Fruit fly (Drosophila melanogaster) whole organism, embryonic: Measurements from ENCODE around the gene CG6023.

ENCODE experiments used
- ATbp ChIP-seq: fragments of 200-800 bp; sonication (Bioruptor generic); optimal IDR thresholded peaks from 2 replicates; lab custom pipeline; 2017; ENCODE audit warnings: missing biosample characterization, mild to moderate bottlenecking, missing genetic modification characterization, missing genetic modification reagents
- CG10321 ChIP-seq: fragments of 200-800 bp; sonication (Bioruptor generic); IDR thresholded peaks from 2 replicates; pipeline ENCODE4 v1.3.6; 2022; ENCODE audit warnings: missing biosample characterization, missing genetic modification characterization
- CG10654 ChIP-seq: fragments of 200-800 bp; sonication (Bioruptor generic); optimal IDR thresholded peaks from 2 replicates; lab custom pipeline; 2016; ENCODE audit warnings: missing biosample characterization, missing genetic modification characterization
- CG11398 ChIP-seq: fragments of 200-800 bp; sonication (Bioruptor generic); optimal IDR thresholded peaks from 2 replicates; lab custom pipeline; 2016; ENCODE audit warnings: missing biosample characterization, missing genetic modification characterization
- CG12104 ChIP-seq: fragments of 200-800 bp; sonication (Bioruptor generic); optimal IDR thresholded peaks from 3 replicates; lab custom pipeline; 2016; ENCODE audit warnings: missing biosample characterization, missing genetic modification characterization
- CG12155 ChIP-seq: fragments of 200-800 bp; sonication (Bioruptor generic); optimal IDR thresholded peaks from 3 replicates; lab custom pipeline; 2016; ENCODE audit warnings: missing biosample characterization, missing genetic modification characterization
- CG14860 ChIP-seq: fragments of 200-800 bp; sonication (Bioruptor generic); IDR thresholded peaks from 3 replicates; pipeline ENCODE4 v1.3.6; 2022; ENCODE audit warnings: missing biosample characterization, missing genetic modification characterization; ENCODE audit not compliant: partially characterized antibody
- CG15479 ChIP-seq: fragments of 200-800 bp; sonication (Bioruptor generic); optimal IDR thresholded peaks from 3 replicates; lab custom pipeline; 2019; ENCODE audit warnings: missing biosample characterization, mild to moderate bottlenecking, missing genetic modification characterization, moderate library complexity
- CG16813 ChIP-seq: fragments of 200-800 bp; sonication (Bioruptor generic); IDR thresholded peaks from 3 replicates; pipeline ENCODE4 v1.3.6; 2022; ENCODE audit warnings: missing biosample characterization, missing genetic modification characterization; ENCODE audit not compliant: partially characterized antibody
- CG17186 ChIP-seq: fragments of 200-800 bp; sonication (Bioruptor generic); optimal IDR thresholded peaks from 3 replicates; lab custom pipeline; 2017; ENCODE audit warnings: missing biosample characterization, missing genetic modification reagents, missing genetic modification characterization
- CG1832 ChIP-seq: fragments of 200-800 bp; sonication (Bioruptor generic); optimal IDR thresholded peaks from 2 replicates; lab custom pipeline; 2017; ENCODE audit warnings: missing biosample characterization, mild to moderate bottlenecking, missing genetic modification characterization, inconsistent platforms
- CG31388 ChIP-seq: fragments of 200-800 bp; sonication (Bioruptor generic); optimal IDR thresholded peaks from 2 replicates; lab custom pipeline; 2016; ENCODE audit warnings: missing biosample characterization, missing genetic modification characterization
- CG31441 ChIP-seq: fragments of 200-800 bp; sonication (Bioruptor generic); IDR thresholded peaks from 2 replicates; pipeline ENCODE4 v1.3.6; 2022; ENCODE audit warnings: missing biosample characterization, missing genetic modification characterization
- CG3726 ChIP-seq: fragments of 200-800 bp; sonication (Bioruptor generic); IDR thresholded peaks from 3 replicates; pipeline ENCODE4, ENCODE4 v1.3.6; 2022; ENCODE audit warnings: missing biosample characterization, missing genetic modification characterization
- CG4854 ChIP-seq: fragments of 200-800 bp; sonication (Bioruptor generic); optimal IDR thresholded peaks from 2 replicates; lab custom pipeline; 2016; ENCODE audit warnings: missing biosample characterization, missing genetic modification characterization, inconsistent platforms
- CG6175 ChIP-seq: fragments of 200-800 bp; sonication (Bioruptor generic); IDR thresholded peaks from 3 replicates; pipeline ENCODE4 v1.3.6; 2022; ENCODE audit warnings: missing biosample characterization, missing genetic modification characterization
- CG7372 ChIP-seq: fragments of 200-800 bp; sonication (Bioruptor generic); IDR thresholded peaks from 2 replicates; pipeline ENCODE4 v1.3.6; 2022; ENCODE audit warnings: missing biosample characterization, missing genetic modification characterization
- CrebB ChIP-seq: fragments of 200-800 bp; sonication (Bioruptor generic); optimal IDR thresholded peaks from 3 replicates; lab custom pipeline; 2018; ENCODE audit warnings: missing biosample characterization, mild to moderate bottlenecking, missing genetic modification characterization
- D ChIP-seq, 2 experiments: fragments of 200-800 bp in 1 of 2; fragments of >200 bp in 1 of 2; sonication (Bioruptor generic) in 1 of 2; optimal IDR thresholded peaks; 2 replicates in 1 of 2; 3 replicates in 1 of 2; lab custom pipeline; 2017; ENCODE audit warnings: mild to moderate bottlenecking in 1 of 2, missing biosample characterization in 1 of 2, missing genetic modification characterization in 1 of 2, missing genetic modification reagents in 1 of 2
- D19A ChIP-seq: fragments of 200-800 bp; optimal IDR thresholded peaks from 3 replicates; lab custom pipeline; 2019; ENCODE audit warnings: missing biosample characterization, mild to moderate bottlenecking, missing genetic modification characterization, moderate library complexity
- Deaf1 ChIP-seq: fragments of 200-800 bp; optimal IDR thresholded peaks from 3 replicates; lab custom pipeline; 2019; ENCODE audit warnings: missing biosample characterization, mild to moderate bottlenecking, missing genetic modification characterization, moderate library complexity
- Doc3 ChIP-seq: fragments of 200-800 bp; sonication (Bioruptor generic); IDR thresholded peaks from 3 replicates; pipeline ENCODE4 v1.3.6; 2022; ENCODE audit warnings: missing biosample characterization, missing genetic modification characterization; ENCODE audit not compliant: partially characterized antibody
- Ets65A ChIP-seq: fragments of 200-800 bp; sonication (Bioruptor generic); peaks from one replicate; lab custom pipeline; 2016; ENCODE audit warnings: missing biosample characterization, missing genetic modification characterization
- Gug ChIP-seq: fragments of 200-800 bp; sonication (Bioruptor generic); IDR thresholded peaks from 4 replicates; pipeline ENCODE4 v1.3.6; 2022; ENCODE audit warnings: missing biosample characterization, missing genetic modification characterization
- HHEX ChIP-seq: fragments of 200-800 bp; sonication (Bioruptor generic); optimal IDR thresholded peaks from 3 replicates; lab custom pipeline; 2017; ENCODE audit warnings: missing biosample characterization, mild to moderate bottlenecking, missing genetic modification characterization, missing genetic modification reagents
- HmgZ ChIP-seq: fragments of 200-800 bp; sonication (Bioruptor generic); optimal IDR thresholded peaks from 2 replicates; lab custom pipeline; 2018; ENCODE audit warnings: missing biosample characterization, mild to moderate bottlenecking, missing genetic modification characterization
- Jarid2 ChIP-seq: fragments of 200-800 bp; sonication (Bioruptor generic); optimal IDR thresholded peaks from 3 replicates; lab custom pipeline; 2017; ENCODE audit warnings: mild to moderate bottlenecking, missing biosample characterization, missing genetic modification reagents, missing genetic modification characterization
- Kr ChIP-seq: fragments of 200-800 bp; sonication (Bioruptor generic); optimal IDR thresholded peaks from 2 replicates; lab custom pipeline; 2017; ENCODE audit warnings: missing biosample characterization, mild to moderate bottlenecking, missing genetic modification characterization
- Lhr ChIP-seq: fragments of 200-800 bp; sonication (Bioruptor generic); optimal IDR thresholded peaks from 3 replicates; lab custom pipeline; 2017; ENCODE audit warnings: mild to moderate bottlenecking, missing biosample characterization, missing genetic modification reagents, missing genetic modification characterization
- NFAT ChIP-seq: fragments of 200-800 bp; sonication (Bioruptor generic); IDR thresholded peaks from 2 replicates; pipeline ENCODE4 v1.3.6; 2022; ENCODE audit warnings: missing biosample characterization, missing genetic modification characterization
- Nf-YC ChIP-seq: fragments of 200-800 bp; optimal IDR thresholded peaks from 3 replicates; lab custom pipeline; 2019; ENCODE audit warnings: missing biosample characterization, mild to moderate bottlenecking, missing genetic modification characterization, moderate library complexity
- Pdp1 ChIP-seq, 2 experiments: fragments of 200-800 bp; sonication (Bioruptor generic); optimal IDR thresholded peaks; 3 replicates each; lab custom pipeline; 2016; ENCODE audit warnings: missing biosample characterization in 2 of 2, missing genetic modification characterization in 2 of 2, mild to moderate bottlenecking in 1 of 2, moderate library complexity in 1 of 2
- Rfx ChIP-seq: fragments of 200-800 bp; sonication (Bioruptor generic); IDR thresholded peaks from 2 replicates; pipeline ENCODE4 v1.3.6; 2022; ENCODE audit warnings: missing biosample characterization, missing genetic modification characterization
- cad ChIP-seq: fragments of >200 bp; optimal IDR thresholded peaks from 2 replicates; lab custom pipeline; 2017; ENCODE audit warnings: missing biosample characterization, missing genetic modification characterization
- en ChIP-seq: fragments of 200-800 bp; sonication (Bioruptor generic); optimal IDR thresholded peaks from 2 replicates; lab custom pipeline; 2016; ENCODE audit warnings: missing biosample characterization, missing genetic modification characterization
- eve ChIP-seq, 2 experiments: fragments of >200 bp; optimal IDR thresholded peaks; 2 replicates each; lab custom pipeline; 2017; ENCODE audit warnings: missing biosample characterization in 2 of 2, missing genetic modification characterization in 2 of 2
- fd3F ChIP-seq: fragments of 200-800 bp; sonication (Bioruptor generic); optimal IDR thresholded peaks from 2 replicates; lab custom pipeline; 2018; ENCODE audit warnings: missing biosample characterization, mild to moderate bottlenecking, missing genetic modification characterization, moderate library complexity
- gsb ChIP-seq: fragments of 200-800 bp; sonication (Bioruptor generic); IDR thresholded peaks from 2 replicates; pipeline ENCODE4 v1.3.6; 2022; ENCODE audit warnings: missing biosample characterization, missing genetic modification characterization
- ham ChIP-seq: fragments of 200-800 bp; sonication (Bioruptor generic); IDR thresholded peaks from 2 replicates; pipeline ENCODE4 v1.3.6; 2022; ENCODE audit warnings: missing biosample characterization, missing genetic modification characterization
- kay ChIP-seq: fragments of 200-800 bp; sonication (Bioruptor generic); optimal IDR thresholded peaks from 2 replicates; lab custom pipeline; 2016; ENCODE audit warnings: missing biosample characterization, missing genetic modification characterization
- kni ChIP-seq: fragments of 200-800 bp; sonication (Bioruptor generic); optimal IDR thresholded peaks from 3 replicates; lab custom pipeline; 2017; ENCODE audit warnings: mild to moderate bottlenecking, missing biosample characterization, missing genetic modification reagents, missing genetic modification characterization
- maf-S ChIP-seq: fragments of 200-800 bp; sonication (Bioruptor generic); optimal IDR thresholded peaks from 2 replicates; lab custom pipeline; 2016; ENCODE audit warnings: missing biosample characterization, missing genetic modification characterization
- slou ChIP-seq: fragments of 200-800 bp; sonication (Bioruptor generic); optimal IDR thresholded peaks from 3 replicates; lab custom pipeline; 2016; ENCODE audit warnings: missing biosample characterization, missing genetic modification characterization
- sr ChIP-seq: fragments of 200-800 bp; sonication (Bioruptor generic); IDR thresholded peaks from 3 replicates; pipeline ENCODE4 v1.3.6; 2022; ENCODE audit warnings: missing biosample characterization, missing genetic modification characterization
- tll ChIP-seq, 2 experiments: fragments of 200-800 bp in 1 of 2; fragments of >200 bp in 1 of 2; sonication (Bioruptor generic) in 1 of 2; optimal IDR thresholded peaks; 2 replicates each; lab custom pipeline; 2017 to 2019; ENCODE audit warnings: missing biosample characterization in 2 of 2, missing genetic modification characterization in 2 of 2, mild to moderate bottlenecking in 1 of 2, moderate library complexity in 1 of 2
- vvl ChIP-seq: fragments of 200-800 bp; sonication (Bioruptor generic); IDR thresholded peaks from 2 replicates; pipeline ENCODE4 v1.3.6; 2022; ENCODE audit warnings: missing biosample characterization, missing genetic modification characterization
- zen ChIP-seq: fragments of 200-800 bp; sonication (Bioruptor generic); optimal IDR thresholded peaks from 3 replicates; lab custom pipeline; 2018; ENCODE audit warnings: missing biosample characterization, mild to moderate bottlenecking, missing genetic modification characterization, moderate library complexity
- zf30C ChIP-seq: fragments of 200-800 bp; sonication (Bioruptor generic); optimal IDR thresholded peaks from 3 replicates; lab custom pipeline; 2018; ENCODE audit warnings: missing biosample characterization, mild to moderate bottlenecking, missing genetic modification characterization

The CG6023 gene

DNA sequence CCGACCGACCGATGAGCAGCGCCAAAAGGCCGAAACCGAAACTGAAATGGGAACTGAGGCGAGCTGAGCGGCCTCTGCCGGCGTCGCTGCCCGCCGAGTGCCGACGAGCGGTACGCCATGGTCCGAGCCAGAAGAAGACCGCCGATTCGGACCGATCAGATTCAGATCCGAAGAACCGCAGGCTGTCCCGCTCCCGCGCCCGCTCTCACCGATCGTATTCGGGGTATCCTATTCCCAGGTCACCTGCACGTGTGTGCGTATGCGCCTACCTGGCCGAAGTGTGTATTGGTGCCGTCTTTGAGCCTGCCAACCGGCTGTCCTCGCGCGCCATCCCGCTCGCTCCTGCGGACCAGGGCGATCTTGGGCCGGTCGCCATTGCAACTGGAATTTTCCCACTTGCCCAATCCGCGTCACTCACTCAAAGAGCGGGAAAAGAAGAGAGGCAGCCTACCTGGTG, 11.7 kb downstream of the CG6023 start, which contains the start of gene upd1 (continued):
- TF ChIP-seq Jarid2 (GFP tag; lab: Kevin White, UChicago): peak; percentile 38
- TF ChIP-seq Lhr (GFP tag; lab: Kevin White, UChicago): no peak
- TF ChIP-seq CG1832 (GFP tag; lab: Kevin White, UChicago): peak; percentile 71
- peak; percentile 70 for TF ChIP-seq CG10321 (GFP tag; lab: Robert Waterston, UW)
- no peak for TF ChIP-seq gsb (GFP tag; lab: Robert Waterston, UW)
- no peak for TF ChIP-seq HHEX
- TF ChIP-seq vvl: no peak
- TF ChIP-seq CG31441 (GFP tag; lab: Robert Waterston, UW): no peak
- no peak for TF ChIP-seq CG10654 (GFP tag; lab: Kevin White, UChicago)
- TF ChIP-seq D (optimal IDR thresholded peaks at IDR 0.05; lab: Kevin White, UChicago): peak; percentile 15
- TF ChIP-seq D (GFP tag; optimal IDR thresholded peaks at IDR 0.05; lab: Kevin White, UChicago): no peak
- no peak for TF ChIP-seq CG4854 (GFP tag; lab: Kevin White, UChicago)
- TF ChIP-seq CG31388: no peak
- no peak for TF ChIP-seq CG12155
- TF ChIP-seq kni (GFP tag; lab: Kevin White, UChicago): peak; percentile 59
- no peak for TF ChIP-seq ATbp (GFP tag; lab: Kevin White, UChicago)
- no peak for TF ChIP-seq en (GFP tag; lab: Kevin White, UChicago)
- no peak for TF ChIP-seq CG14860
- TF ChIP-seq Gug (GFP tag; lab: Robert Waterston, UW): no peak
- TF ChIP-seq slou: no peak
- peak; percentile 93 for TF ChIP-seq Nf-YC (tag; lab: Kevin White, UChicago)
- peak; percentile 91 for TF ChIP-seq Deaf1 (tag; lab: Kevin White, UChicago)
- TF ChIP-seq Kr (GFP tag; lab: Kevin White, UChicago): no peak
- no peak for TF ChIP-seq CG7372 (GFP tag; lab: Robert Waterston, UW)
- TF ChIP-seq Rfx: no peak
- TF ChIP-seq CG6175: no peak
- TF ChIP-seq kay (GFP tag; lab: Kevin White, UChicago): no peak
- TF ChIP-seq fd3F (GFP tag; lab: Kevin White, UChicago): no peak
- TF ChIP-seq Pdp1 (GFP tag; optimal IDR thresholded peaks at IDR 0.05; lab: Kevin White, UChicago): no peak

DNA sequence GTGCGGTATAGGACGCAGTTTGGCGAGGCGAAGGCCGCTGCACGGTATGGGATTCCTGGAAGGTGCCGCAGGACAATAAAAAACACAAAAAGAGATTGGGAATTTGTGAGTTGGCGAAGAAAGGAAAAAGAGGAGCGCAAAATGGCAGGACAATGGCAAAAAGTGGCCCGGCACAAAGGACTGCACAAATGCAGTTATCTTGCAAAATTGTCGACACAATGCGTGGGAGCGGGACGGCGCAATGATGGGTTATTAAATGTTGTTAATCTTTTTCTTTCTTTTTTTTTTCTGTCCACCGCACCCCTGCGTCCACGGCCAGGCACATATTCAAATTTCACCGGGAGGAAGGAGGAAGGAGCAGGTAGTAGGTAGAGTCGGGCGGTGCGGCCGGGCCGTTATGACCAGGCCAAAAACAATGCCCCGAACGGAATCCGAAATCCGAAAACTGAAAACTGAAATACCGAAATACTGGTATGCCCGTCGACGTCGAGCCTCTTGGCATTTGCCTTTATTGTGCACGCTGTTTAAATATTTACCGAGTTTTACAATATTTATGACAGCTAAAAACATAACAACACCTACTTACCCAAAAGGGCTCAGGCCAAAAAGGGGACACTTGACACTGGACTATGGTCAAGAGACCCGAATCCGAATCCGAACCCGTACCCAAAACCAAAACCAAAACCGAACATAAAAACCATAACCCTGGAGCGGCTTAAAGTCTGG, 17.2 kb downstream of the CG6023 start:
- TF ChIP-seq NFAT (GFP tag; lab: Robert Waterston, UW) (no peak), Doc3 (no peak), eve (GFP tag; optimal IDR thresholded peaks at IDR 0.05; lab: Kevin White, UChicago) (no peak), Ets65A (GFP tag; lab: Kevin White, UChicago) (peak; percentile 3), ham (GFP tag; lab: Robert Waterston, UW) (no peak), CG3726 (no peak), zen (tag; lab: Kevin White, UChicago) (peak; percentile 57), sr (GFP tag; lab: Robert Waterston, UW) (no peak), CG17186 (no peak), cad (GFP tag; lab: Kevin White, UChicago) (peak; percentile 70), CG12104 (GFP tag; lab: Kevin White, UChicago) (no peak), HmgZ (tag; lab: Kevin White, UChicago) (no peak), CG16813 (no peak), CG11398 (GFP tag; lab: Kevin White, UChicago) (no peak), tll (GFP tag; optimal IDR thresholded peaks at IDR 0.05; lab: Kevin White, UChicago) (peak in 1 of 2 experiments; percentile 91), zf30C (no peak), D (optimal IDR thresholded peaks at IDR 0.05; lab: Kevin White, UChicago) (peak; percentile 90), D (GFP tag; optimal IDR thresholded peaks at IDR 0.05; lab: Kevin White, UChicago) (no peak), D19A (tag; lab: Kevin White, UChicago) (no peak), maf-S (GFP tag; lab: Kevin White, UChicago) (no peak), ATbp (GFP tag; lab: Kevin White, UChicago) (no peak), CG15479 (peak; percentile 92), CrebB (no peak)
